Worm (Caenorhabditis elegans) whole organism, L4 larva: ENCODE results near the gene ttr-6.
A peak's percentile ranks its signal among the peaks of the same experiment; 100 is the strongest.

Experiments used
- F10B5.3 ChIP-seq: sonication (generic microtip); optimal IDR thresholded peaks from 2 replicates; lab custom pipeline; 2016; ENCODE audit warnings: mild to moderate bottlenecking, missing genetic modification characterization, missing compliant biosample characterization
- F49E8.2 ChIP-seq: sonication (generic microtip); optimal IDR thresholded peaks from 2 replicates; lab custom pipeline; 2016; ENCODE audit warnings: missing compliant biosample characterization, mild to moderate bottlenecking, missing genetic modification characterization, borderline replicate concordance
- Y105C5A.15 ChIP-seq: fragments of 200-800 bp; sonication (Bioruptor generic); IDR thresholded peaks from 2 replicates; pipeline ENCODE4 v1.3.6; 2022; ENCODE audit warnings: missing genetic modification characterization, missing compliant biosample characterization
- Y48G9A.11 ChIP-seq: fragments of 200-800 bp; sonication (Bioruptor generic); IDR thresholded peaks from 2 replicates; pipeline ENCODE4 v1.3.6; 2022; ENCODE audit warnings: missing genetic modification reagents, missing genetic modification characterization, missing compliant biosample characterization
- aha-1 ChIP-seq: fragments of 150-350 bp; peaks from one replicate; lab custom pipeline; 2014; ENCODE audit warnings: missing biosample characterization, missing genetic modification characterization
- aly-2 ChIP-seq: sonication (generic microtip); optimal IDR thresholded peaks from 2 replicates; lab custom pipeline; 2018; ENCODE audit warnings: missing biosample characterization, missing genetic modification characterization
- ceh-28 ChIP-seq: fragments of 150-350 bp; optimal IDR thresholded peaks from 2 replicates; lab custom pipeline; 2014; ENCODE audit warnings: missing biosample characterization, missing genetic modification reagents, missing genetic modification characterization
- ces-1 ChIP-seq: fragments of 150-350 bp; sonication (generic microtip); optimal IDR thresholded peaks from 4 replicates; lab custom pipeline; 2014; ENCODE audit warnings: missing biosample characterization, missing genetic modification reagents, missing genetic modification characterization
- cey-2 ChIP-seq: sonication (generic microtip); optimal IDR thresholded peaks from 3 replicates; lab custom pipeline; 2017; ENCODE audit warnings: missing genetic modification characterization, mild to moderate bottlenecking, missing compliant biosample characterization, antibody characterized with exemption, borderline replicate concordance; ENCODE audit not compliant: insufficient read depth
- daf-16 ChIP-seq, 3 experiments: sonication (generic microtip); optimal IDR thresholded peaks; 2 replicates each; lab custom pipeline; 2016 to 2017; ENCODE audit warnings: missing genetic modification characterization in 3 of 3, missing genetic modification reagents in 3 of 3, mild to moderate bottlenecking in 2 of 3, missing compliant biosample characterization in 2 of 3, missing biosample characterization in 1 of 3, moderate library complexity in 1 of 3
- dmd-6 ChIP-seq: fragments of 200-800 bp; sonication (Bioruptor generic); IDR thresholded peaks from 2 replicates; pipeline ENCODE4 v1.3.6; 2022; ENCODE audit warnings: missing genetic modification reagents, missing genetic modification characterization, missing compliant biosample characterization
- dmd-8 ChIP-seq: fragments of 200-800 bp; sonication (Bioruptor generic); IDR thresholded peaks from 2 replicates; pipeline ENCODE4 v1.3.6; 2022; ENCODE audit warnings: missing genetic modification characterization, missing compliant biosample characterization
- dmd-9 ChIP-seq: fragments of 200-800 bp; sonication (Bioruptor generic); IDR thresholded peaks from 2 replicates; pipeline ENCODE4 v1.3.6; 2022; ENCODE audit warnings: missing genetic modification reagents, missing genetic modification characterization, missing compliant biosample characterization
- dve-1 ChIP-seq: sonication (generic microtip); optimal IDR thresholded peaks from 2 replicates; lab custom pipeline; 2017; ENCODE audit warnings: antibody characterized with exemption, mild to moderate bottlenecking, missing genetic modification characterization, missing compliant biosample characterization; ENCODE audit not compliant: insufficient read depth
- egl-27 ChIP-seq: sonication (generic microtip); optimal IDR thresholded peaks from 3 replicates; lab custom pipeline; 2017; ENCODE audit warnings: missing biosample characterization, missing genetic modification reagents, missing genetic modification characterization
- fos-1 ChIP-seq: fragments of 150-350 bp; optimal IDR thresholded peaks from 2 replicates; lab custom pipeline; 2014; ENCODE audit warnings: missing biosample characterization, missing genetic modification characterization
- gei-8 ChIP-seq: fragments of 200-800 bp; sonication (Bioruptor generic); optimal IDR thresholded peaks from 2 replicates; lab custom pipeline; 2018; ENCODE audit warnings: mild to moderate bottlenecking, missing genetic modification characterization, missing compliant biosample characterization
- hlh-11 ChIP-seq: fragments of 200-800 bp; sonication (Bioruptor generic); optimal IDR thresholded peaks from 2 replicates; lab custom pipeline; 2018; ENCODE audit warnings: mild to moderate bottlenecking, missing genetic modification characterization, missing compliant biosample characterization
- hlh-30 ChIP-seq: sonication (generic microtip); optimal IDR thresholded peaks from 2 replicates; lab custom pipeline; 2017; ENCODE audit warnings: antibody characterized with exemption, mild to moderate bottlenecking, missing genetic modification characterization, missing compliant biosample characterization; ENCODE audit not compliant: insufficient read depth
- hmg-1.1 ChIP-seq: fragments of 200-800 bp; sonication (Bioruptor generic); IDR thresholded peaks from 2 replicates; pipeline ENCODE4 v1.3.6; 2022; ENCODE audit warnings: missing genetic modification reagents, missing genetic modification characterization, missing compliant biosample characterization
- lsy-2 ChIP-seq, 2 experiments: fragments of 150-350 bp in 1 of 2; sonication (generic microtip) in 1 of 2; optimal IDR thresholded peaks; 2 replicates each; lab custom pipeline; 2014 to 2017; ENCODE audit warnings: missing biosample characterization in 2 of 2, missing genetic modification characterization in 2 of 2
- madf-9 ChIP-seq: fragments of 200-800 bp; sonication (Bioruptor generic); conservative IDR thresholded peaks from 2 replicates; pipeline ENCODE4 v1.3.6; 2022; ENCODE audit warnings: missing genetic modification reagents, missing genetic modification characterization, missing compliant biosample characterization
- mdl-1 ChIP-seq, 2 experiments: fragments of 150-350 bp in 1 of 2; sonication (generic microtip) in 1 of 2; optimal IDR thresholded peaks; 2 replicates each; lab custom pipeline; 2014 to 2017; ENCODE audit warnings: missing biosample characterization in 2 of 2, missing genetic modification characterization in 2 of 2
- mdt-29 ChIP-seq: fragments of 200-800 bp; sonication (Bioruptor generic); IDR thresholded peaks from 2 replicates; pipeline ENCODE4 v1.3.6; 2022; ENCODE audit warnings: missing genetic modification reagents, missing genetic modification characterization, missing compliant biosample characterization
- mep-1 ChIP-seq: fragments of 150-350 bp; sonication (generic microtip); optimal IDR thresholded peaks from 3 replicates; lab custom pipeline; 2014; ENCODE audit warnings: missing biosample characterization, missing genetic modification characterization
- mes-2 ChIP-seq: sonication (generic microtip); optimal IDR thresholded peaks from 2 replicates; lab custom pipeline; 2016; ENCODE audit warnings: missing genotype, mild to moderate bottlenecking, missing genetic modification characterization, missing compliant biosample characterization; ENCODE audit not compliant: poor library complexity, severe bottlenecking
- mxl-2 ChIP-seq: fragments of 200-800 bp; sonication (Bioruptor generic); conservative IDR thresholded peaks from 2 replicates; pipeline ENCODE4 v1.3.6; 2022; ENCODE audit warnings: missing genetic modification reagents, missing genetic modification characterization, missing compliant biosample characterization
- mxl-3 ChIP-seq: fragments of 200-800 bp; sonication (Bioruptor generic); optimal IDR thresholded peaks from 2 replicates; lab custom pipeline; 2018; ENCODE audit warnings: mild to moderate bottlenecking, missing genetic modification characterization, missing compliant biosample characterization
- nhr-10 ChIP-seq: fragments of 150-350 bp; optimal IDR thresholded peaks from 2 replicates; lab custom pipeline; 2014; ENCODE audit warnings: missing biosample characterization, missing genetic modification characterization
- nhr-102 ChIP-seq: sonication (generic microtip); optimal IDR thresholded peaks from 2 replicates; lab custom pipeline; 2016; ENCODE audit warnings: mild to moderate bottlenecking, missing genetic modification characterization, moderate library complexity, missing compliant biosample characterization
- nhr-28 ChIP-seq: fragments of 150-350 bp; optimal IDR thresholded peaks from 2 replicates; lab custom pipeline; 2014; ENCODE audit warnings: missing biosample characterization, missing genetic modification characterization
- nhr-41 ChIP-seq: fragments of 200-800 bp; sonication (Bioruptor generic); IDR thresholded peaks from 2 replicates; pipeline ENCODE4 v1.3.6; 2022; ENCODE audit warnings: missing genetic modification reagents, missing genetic modification characterization, missing compliant biosample characterization
- pqm-1 ChIP-seq: sonication (generic microtip); optimal IDR thresholded peaks from 2 replicates; lab custom pipeline; 2017; ENCODE audit warnings: missing biosample characterization, missing genetic modification characterization
- set-16 ChIP-seq: fragments of 200-800 bp; sonication (Bioruptor generic); IDR thresholded peaks from 2 replicates; pipeline ENCODE4 v1.3.6; 2022; ENCODE audit warnings: missing genetic modification reagents, missing genetic modification characterization, missing compliant biosample characterization
- snpc-1.2 ChIP-seq: fragments of 200-800 bp; sonication (Bioruptor generic); IDR thresholded peaks from 2 replicates; pipeline ENCODE4 v1.3.6; 2022; ENCODE audit warnings: missing genetic modification reagents, missing genetic modification characterization, missing compliant biosample characterization
- tag-97 ChIP-seq: fragments of 200-800 bp; sonication (Bioruptor generic); IDR thresholded peaks from 2 replicates; pipeline ENCODE4 v1.3.6; 2022; ENCODE audit warnings: missing genetic modification characterization, missing compliant biosample characterization
- unc-62 ChIP-seq, 3 experiments: fragments of 150-350 bp in 1 of 3; sonication (generic microtip); optimal IDR thresholded peaks in 2 of 3; peaks in 1 of 3; 1 replicate in 1 of 3; 2 replicates in 2 of 3; lab custom pipeline; 2014 to 2017; ENCODE audit warnings: missing biosample characterization in 3 of 3, missing genetic modification characterization in 3 of 3, missing genetic modification reagents in 3 of 3, missing genotype in 1 of 3
- zip-2 ChIP-seq: fragments of 150-350 bp; optimal IDR thresholded peaks from 2 replicates; lab custom pipeline; 2014; ENCODE audit warnings: missing biosample characterization, missing genetic modification characterization

ttr-6 gene

DNA sequence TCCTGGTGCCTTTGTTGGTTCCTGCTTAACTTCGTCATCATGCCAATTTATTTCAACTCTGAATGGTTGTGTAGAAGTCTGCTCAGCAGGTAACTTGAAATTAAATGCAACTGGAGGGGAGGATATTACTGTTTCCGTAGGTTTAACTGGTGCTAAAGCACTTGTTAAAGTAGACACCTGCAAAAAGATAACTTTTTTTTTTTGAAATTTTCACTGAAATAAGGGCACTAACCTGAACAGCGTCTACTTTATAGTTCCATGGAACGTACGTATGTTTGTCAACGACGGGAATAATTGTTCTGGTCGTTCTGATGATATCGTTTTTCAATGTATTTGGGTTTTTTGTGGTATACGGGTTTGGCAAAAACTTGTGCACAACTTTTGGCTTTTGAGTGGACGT is 36.4 kb downstream of the ttr-6 start:
- peak in 1 of 2 experiments; percentile 98 for TF ChIP-seq unc-62 (GFP tag; optimal IDR thresholded peaks at IDR 0.05 in 1 of 2; lab: Kevin White, UChicago)
- TF ChIP-seq unc-62 (tag; optimal IDR thresholded peaks at IDR 0.05; lab: Kevin White, UChicago) = no peak
- TF ChIP-seq gei-8 (GFP tag; lab: Kevin White, UChicago) = no peak

DNA sequence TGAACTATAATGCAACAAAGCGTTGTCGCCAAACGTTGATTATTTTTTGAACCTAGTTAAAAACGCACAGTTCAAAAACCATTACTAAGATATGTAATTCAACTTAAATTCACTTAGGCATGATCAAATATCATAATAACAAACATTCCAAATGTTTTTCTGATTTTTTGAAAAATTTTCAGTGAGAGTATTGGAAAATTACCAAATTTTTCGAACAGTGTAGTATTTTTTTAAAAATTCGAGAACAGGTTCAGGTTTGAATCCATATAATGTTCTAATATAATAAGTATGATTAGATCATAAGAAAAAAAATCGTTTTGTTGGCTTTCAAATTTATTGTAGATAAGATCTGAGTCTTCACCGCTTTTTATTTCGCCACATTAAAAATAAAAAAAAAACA is 43.3 kb downstream of the ttr-6 start:
- TF ChIP-seq cey-2 (tag; lab: Kevin White, UChicago) (no peak), zip-2 (no peak), dmd-8 (no peak), dmd-9 (no peak), hlh-11 (no peak), aha-1 (tag; lab: Kevin White, UChicago) (peak; percentile 97)

DNA sequence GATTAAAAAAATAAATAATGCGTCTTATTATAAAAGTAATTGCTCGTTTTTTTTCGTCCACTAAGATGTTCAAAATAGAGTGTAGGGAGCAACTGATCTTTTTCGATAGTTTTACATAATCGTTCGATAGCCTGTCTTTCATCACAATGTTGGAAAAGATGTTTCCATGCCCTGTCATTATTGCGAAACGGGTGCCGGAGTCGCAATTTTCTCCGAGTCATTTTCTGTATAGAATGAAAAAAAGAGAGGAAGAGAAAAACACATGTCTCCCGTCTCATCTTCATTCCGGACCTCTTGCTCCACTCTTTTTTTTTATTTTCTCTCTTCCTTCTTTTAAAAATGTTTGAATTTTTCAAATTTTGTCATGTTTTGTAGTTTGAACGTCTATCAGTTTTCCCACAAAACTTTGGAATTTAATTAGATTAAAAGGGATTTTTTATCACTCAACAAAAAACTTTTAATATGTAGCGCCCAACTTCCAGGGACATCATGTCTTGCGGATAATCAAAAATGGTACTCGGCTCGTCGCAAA is 44.0 kb downstream of the ttr-6 start, which contains the start of gene svh-2:
Gene svh-2 (plus strand): TSS at position 482 of the 532 bp plus-strand sequence.
- peak; percentile 44 for TF ChIP-seq aha-1 (tag; lab: Kevin White, UChicago)
- TF ChIP-seq hmg-1.1 = no peak
- TF ChIP-seq unc-62 (GFP tag; optimal IDR thresholded peaks at IDR 0.05 in 1 of 2; lab: Kevin White, UChicago) = peak in 1 of 2 experiments; percentile 98
- no peak for TF ChIP-seq unc-62 (tag; optimal IDR thresholded peaks at IDR 0.05; lab: Kevin White, UChicago)
- TF ChIP-seq hlh-30 (tag; lab: Kevin White, UChicago) = peak; percentile 1
- no peak for TF ChIP-seq fos-1 (tag; lab: Kevin White, UChicago)
- no peak for TF ChIP-seq mxl-2

DNA sequence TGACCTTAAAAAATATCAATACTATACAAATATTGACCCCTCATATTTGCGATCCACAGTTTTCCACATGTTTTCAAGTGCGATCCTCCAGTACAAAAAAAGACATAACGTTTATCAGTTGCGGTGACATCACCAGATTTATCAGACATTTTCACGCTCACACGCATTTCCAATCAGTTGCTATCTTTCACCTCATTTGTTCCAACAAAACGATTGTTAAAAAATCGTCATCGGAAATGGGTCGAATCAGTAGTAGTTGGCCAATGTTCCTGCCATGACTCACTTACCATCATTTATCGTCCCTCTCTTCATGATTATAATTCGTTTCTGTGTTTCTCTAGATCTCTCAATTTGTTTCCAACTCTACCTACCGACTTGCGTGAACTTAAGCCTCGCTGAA is 45.2 kb downstream of the ttr-6 start:
- TF ChIP-seq tag-97 (GFP tag; lab: Robert Waterston, UW) (no peak), hlh-30 (tag; lab: Kevin White, UChicago) (peak; percentile 17), lsy-2 (tag; optimal IDR thresholded peaks at IDR 0.05; lab: Kevin White, UChicago) (peak in 1 of 2 experiments; percentile 4), mdt-29 (no peak), set-16 (GFP tag; lab: Robert Waterston, UW) (no peak), nhr-28 (tag; lab: Kevin White, UChicago) (peak; percentile 72), snpc-1.2 (GFP tag; lab: Robert Waterston, UW) (no peak), ceh-28 (tag; lab: Kevin White, UChicago) (no peak), gei-8 (GFP tag; lab: Kevin White, UChicago) (no peak), hlh-11 (peak; percentile 59), mep-1 (tag; lab: Kevin White, UChicago) (no peak), aly-2 (tag; lab: Kevin White, UChicago) (no peak), Y105C5A.15 (GFP tag; lab: Robert Waterston, UW) (no peak), nhr-10 (tag; lab: Kevin White, UChicago) (no peak), mxl-3 (GFP tag; lab: Kevin White, UChicago) (peak; percentile 36), dmd-6 (peak; percentile 60), Y48G9A.11 (no peak), dve-1 (tag; lab: Kevin White, UChicago) (peak; percentile 44), F10B5.3 (tag; lab: Kevin White, UChicago) (no peak), F49E8.2 (tag; lab: Kevin White, UChicago) (no peak), nhr-102 (tag; lab: Kevin White, UChicago) (no peak), pqm-1 (tag; lab: Kevin White, UChicago) (peak; percentile 85), egl-27 (tag; lab: Kevin White, UChicago) (no peak), nhr-41 (GFP tag; lab: Robert Waterston, UW) (no peak), ces-1 (GFP tag; lab: Kevin White, UChicago) (no peak), dmd-9 (no peak), mes-2 (tag; lab: Kevin White, UChicago) (peak; percentile 17), madf-9 (GFP tag; lab: Robert Waterston, UW) (no peak), mxl-2 (no peak), daf-16 (GFP tag; optimal IDR thresholded peaks at IDR 0.05; lab: Kevin White, UChicago) (no peak), daf-16 (tag; optimal IDR thresholded peaks at IDR 0.05; lab: Kevin White, UChicago) (peak; percentile 61), mdl-1 (tag; optimal IDR thresholded peaks at IDR 0.05; lab: Kevin White, UChicago) (no peak)
- TF ChIP-seq, all 104 proteins: peak for 10
